Fruit fly (Drosophila melanogaster) whole organism, embryonic: Measurements from ENCODE around the gene Vps37B.
A peak's percentile ranks its signal among the peaks of the same experiment; 100 is the strongest.

Experiments used
- Ada2b ChIP-seq: fragments of 200-800 bp; sonication (Bioruptor generic); IDR thresholded peaks from 2 replicates; pipeline ENCODE4 v1.3.6; 2022; ENCODE audit warnings: missing biosample characterization, missing genetic modification characterization
- CG10274 ChIP-seq: fragments of 200-800 bp; sonication (Bioruptor generic); optimal IDR thresholded peaks from 3 replicates; lab custom pipeline; 2017; ENCODE audit warnings: missing biosample characterization, mild to moderate bottlenecking, missing genetic modification characterization
- CG10462 ChIP-seq: fragments of 200-800 bp; sonication (Bioruptor generic); optimal IDR thresholded peaks from 2 replicates; lab custom pipeline; 2016; ENCODE audit warnings: missing biosample characterization, missing genetic modification characterization
- CG11247 ChIP-seq: fragments of 200-800 bp; sonication (Bioruptor generic); IDR thresholded peaks from 2 replicates; pipeline ENCODE4 v1.3.6; 2022; ENCODE audit warnings: missing biosample characterization, missing genetic modification characterization
- CG12155 ChIP-seq: fragments of 200-800 bp; sonication (Bioruptor generic); optimal IDR thresholded peaks from 3 replicates; lab custom pipeline; 2016; ENCODE audit warnings: missing biosample characterization, missing genetic modification characterization
- CG13287 ChIP-seq: fragments of 200-800 bp; sonication (Bioruptor generic); IDR thresholded peaks from 2 replicates; pipeline ENCODE4 v1.3.6; 2022; ENCODE audit warnings: missing biosample characterization, missing genetic modification characterization; ENCODE audit not compliant: partially characterized antibody
- CG15601 ChIP-seq: fragments of 200-800 bp; sonication (Bioruptor generic); optimal IDR thresholded peaks from 3 replicates; lab custom pipeline; 2019; ENCODE audit warnings: missing biosample characterization, mild to moderate bottlenecking, missing genetic modification characterization, moderate library complexity
- CG1792 ChIP-seq: fragments of 200-800 bp; sonication (Bioruptor generic); optimal IDR thresholded peaks from 2 replicates; lab custom pipeline; 2016; ENCODE audit warnings: missing biosample characterization, missing genetic modification characterization
- CG18599 ChIP-seq: fragments of 200-800 bp; sonication (Bioruptor generic); optimal IDR thresholded peaks from 3 replicates; lab custom pipeline; 2017; ENCODE audit warnings: missing biosample characterization, missing genetic modification characterization, mild to moderate bottlenecking, moderate library complexity, missing genetic modification reagents
- CG2120 ChIP-seq: fragments of 200-800 bp; sonication (Bioruptor generic); optimal IDR thresholded peaks from 3 replicates; lab custom pipeline; 2016; ENCODE audit warnings: missing biosample characterization, missing genetic modification characterization
- CG2875 ChIP-seq: fragments of 200-800 bp; sonication (Bioruptor generic); optimal IDR thresholded peaks from 2 replicates; lab custom pipeline; 2017; ENCODE audit warnings: missing biosample characterization, mild to moderate bottlenecking, missing genetic modification characterization, missing genetic modification reagents
- CG30020 ChIP-seq: fragments of 200-800 bp; optimal IDR thresholded peaks from 2 replicates; lab custom pipeline; 2019; ENCODE audit warnings: missing biosample characterization, mild to moderate bottlenecking, missing genetic modification characterization, moderate library complexity
- CG4617 ChIP-seq: fragments of 200-800 bp; sonication (Bioruptor generic); optimal IDR thresholded peaks from 3 replicates; lab custom pipeline; 2016; ENCODE audit warnings: missing biosample characterization, missing genetic modification characterization, borderline replicate concordance
- CG5180 ChIP-seq: fragments of 200-800 bp; sonication (Bioruptor generic); optimal IDR thresholded peaks from 3 replicates; lab custom pipeline; 2017; ENCODE audit warnings: missing biosample characterization, missing genetic modification characterization, mild to moderate bottlenecking, moderate library complexity, missing genetic modification reagents
- CG9215 ChIP-seq: fragments of 200-800 bp; sonication (Bioruptor generic); IDR thresholded peaks from 2 replicates; pipeline ENCODE4 v1.3.6; 2022; ENCODE audit warnings: missing biosample characterization, missing genetic modification characterization
- CG9727 ChIP-seq: fragments of 200-800 bp; sonication (Bioruptor generic); optimal IDR thresholded peaks from 3 replicates; lab custom pipeline; 2017; ENCODE audit warnings: missing biosample characterization, mild to moderate bottlenecking, missing genetic modification characterization
- Chrac-16 ChIP-seq: fragments of 200-800 bp; sonication (Bioruptor generic); optimal IDR thresholded peaks from 3 replicates; lab custom pipeline; 2016; ENCODE audit warnings: missing biosample characterization, missing genetic modification characterization
- D ChIP-seq, 2 experiments: fragments of 200-800 bp in 1 of 2; fragments of >200 bp in 1 of 2; sonication (Bioruptor generic) in 1 of 2; optimal IDR thresholded peaks; 2 replicates in 1 of 2; 3 replicates in 1 of 2; lab custom pipeline; 2017; ENCODE audit warnings: mild to moderate bottlenecking in 1 of 2, missing biosample characterization in 1 of 2, missing genetic modification characterization in 1 of 2, missing genetic modification reagents in 1 of 2
- Doc2 ChIP-seq: fragments of 200-800 bp; sonication (Bioruptor generic); IDR thresholded peaks from 2 replicates; pipeline ENCODE4 v1.3.6; 2022; ENCODE audit warnings: missing biosample characterization, missing genetic modification characterization
- ERR ChIP-seq: fragments of 200-800 bp; sonication (Bioruptor generic); optimal IDR thresholded peaks from 2 replicates; lab custom pipeline; 2016; ENCODE audit warnings: missing biosample characterization, missing genetic modification characterization
- H2.0 ChIP-seq: fragments of 200-800 bp; sonication (Bioruptor generic); IDR thresholded peaks from 2 replicates; pipeline ENCODE4 v1.3.6; 2022; ENCODE audit warnings: missing biosample characterization, missing genetic modification characterization
- HmgD ChIP-seq: fragments of 200-800 bp; sonication (Bioruptor generic); optimal IDR thresholded peaks from 3 replicates; lab custom pipeline; 2016; ENCODE audit warnings: missing biosample characterization, missing genetic modification characterization
- Hr3 ChIP-seq: fragments of 200-800 bp; sonication (Bioruptor generic); optimal IDR thresholded peaks from 3 replicates; lab custom pipeline; 2016; ENCODE audit warnings: missing biosample characterization, missing genetic modification characterization
- Hr78 ChIP-seq, 2 experiments: fragments of 200-800 bp in 1 of 2; fragments of >200 bp in 1 of 2; sonication (Bioruptor generic) in 1 of 2; optimal IDR thresholded peaks; 2 replicates each; lab custom pipeline; 2017 to 2019; ENCODE audit warnings: missing biosample characterization in 2 of 2, missing genetic modification characterization in 2 of 2, mild to moderate bottlenecking in 1 of 2, moderate library complexity in 1 of 2
- Six4 ChIP-seq: fragments of 200-800 bp; sonication (Bioruptor generic); optimal IDR thresholded peaks from 2 replicates; lab custom pipeline; 2016; ENCODE audit warnings: missing biosample characterization, missing genetic modification characterization
- Sox100B ChIP-seq: fragments of 200-800 bp; sonication (Bioruptor generic); optimal IDR thresholded peaks from 3 replicates; lab custom pipeline; 2018; ENCODE audit warnings: missing biosample characterization, mild to moderate bottlenecking, missing genetic modification characterization
- Stat92E ChIP-seq, 3 experiments: fragments of >200 bp in 2 of 3; fragments of 200-800 bp in 1 of 3; sonication (Bioruptor generic) in 1 of 3; optimal IDR thresholded peaks; 2 replicates each; lab custom pipeline; 2017 to 2019; ENCODE audit warnings: missing biosample characterization in 3 of 3, missing genetic modification characterization in 3 of 3, mild to moderate bottlenecking in 1 of 3, moderate library complexity in 1 of 3
- Trl ChIP-seq, 3 experiments: fragments of >200 bp in 2 of 3; fragments of 200-800 bp in 1 of 3; sonication (Bioruptor generic) in 1 of 3; optimal IDR thresholded peaks; 2 replicates in 1 of 3; 3 replicates in 2 of 3; lab custom pipeline; 2016 to 2017; ENCODE audit warnings: missing biosample characterization in 1 of 3, missing genetic modification characterization in 1 of 3
- Vsx1 ChIP-seq: fragments of 200-800 bp; sonication (Bioruptor generic); optimal IDR thresholded peaks from 2 replicates; lab custom pipeline; 2017; ENCODE audit warnings: missing biosample characterization, mild to moderate bottlenecking, missing genetic modification characterization, missing genetic modification reagents
- ac ChIP-seq: fragments of 200-800 bp; sonication (Bioruptor generic); optimal IDR thresholded peaks from 3 replicates; lab custom pipeline; 2017; ENCODE audit warnings: missing biosample characterization, mild to moderate bottlenecking, missing genetic modification characterization
- al ChIP-seq: fragments of 200-800 bp; sonication (Bioruptor generic); IDR thresholded peaks from 2 replicates; pipeline ENCODE4 v1.3.6; 2022; ENCODE audit warnings: missing biosample characterization, missing genetic modification characterization
- ase ChIP-seq: fragments of 200-800 bp; sonication (Bioruptor generic); IDR thresholded peaks from 3 replicates; pipeline ENCODE4 v1.3.6; 2022; ENCODE audit warnings: missing biosample characterization, missing genetic modification characterization
- bbx ChIP-seq: fragments of 200-800 bp; sonication (Bioruptor generic); IDR thresholded peaks from 2 replicates; pipeline ENCODE4 v1.3.6; 2022; ENCODE audit warnings: missing biosample characterization, missing genetic modification characterization; ENCODE audit not compliant: partially characterized antibody
- chif ChIP-seq, 2 experiments: fragments of 200-800 bp; sonication (Bioruptor generic); optimal IDR thresholded peaks; 3 replicates each; lab custom pipeline; 2016; ENCODE audit warnings: missing biosample characterization in 2 of 2, missing genetic modification characterization in 2 of 2
- chinmo ChIP-seq: fragments of 200-800 bp; sonication (Bioruptor generic); IDR thresholded peaks from 4 replicates; pipeline ENCODE4 v1.3.6; 2022; ENCODE audit warnings: missing biosample characterization, missing genetic modification characterization; ENCODE audit not compliant: partially characterized antibody
- crol ChIP-seq: fragments of 200-800 bp; sonication (Bioruptor generic); IDR thresholded peaks from 2 replicates; pipeline ENCODE4 v1.3.6; 2022; ENCODE audit warnings: missing biosample characterization, missing genetic modification characterization
- crp ChIP-seq, 2 experiments: fragments of 200-800 bp; sonication (Bioruptor generic); optimal IDR thresholded peaks; 2 replicates in 1 of 2; 3 replicates in 1 of 2; lab custom pipeline; 2017; ENCODE audit warnings: missing biosample characterization in 2 of 2, missing genetic modification characterization in 2 of 2, mild to moderate bottlenecking in 1 of 2, moderate library complexity in 1 of 2
- eve ChIP-seq, 2 experiments: fragments of >200 bp; optimal IDR thresholded peaks; 2 replicates each; lab custom pipeline; 2017; ENCODE audit warnings: missing biosample characterization in 2 of 2, missing genetic modification characterization in 2 of 2
- fd64A ChIP-seq: fragments of 200-800 bp; sonication (Bioruptor generic); optimal IDR thresholded peaks from 3 replicates; lab custom pipeline; 2018; ENCODE audit warnings: missing biosample characterization, mild to moderate bottlenecking, missing genetic modification characterization
- gt ChIP-seq: fragments of 200-800 bp; sonication (Bioruptor generic); IDR thresholded peaks from 2 replicates; pipeline ENCODE4 v1.3.6; 2022; ENCODE audit warnings: missing biosample characterization, missing genetic modification characterization
- lilli ChIP-seq: fragments of 200-800 bp; sonication (Bioruptor generic); optimal IDR thresholded peaks from 3 replicates; lab custom pipeline; 2016; ENCODE audit warnings: missing biosample characterization, missing genetic modification characterization
- phol ChIP-seq: fragments of 200-800 bp; sonication (Bioruptor generic); optimal IDR thresholded peaks from 3 replicates; lab custom pipeline; 2018; ENCODE audit warnings: missing biosample characterization, mild to moderate bottlenecking, missing genetic modification characterization, moderate library complexity
- ro ChIP-seq: fragments of 200-800 bp; sonication (Bioruptor generic); IDR thresholded peaks from 2 replicates; pipeline ENCODE4 v1.3.6; 2022; ENCODE audit warnings: missing biosample characterization, missing genetic modification characterization
- shn ChIP-seq: fragments of 200-800 bp; sonication (Bioruptor generic); optimal IDR thresholded peaks from 3 replicates; lab custom pipeline; 2016; ENCODE audit warnings: missing biosample characterization, missing genetic modification characterization
- slou ChIP-seq: fragments of 200-800 bp; sonication (Bioruptor generic); optimal IDR thresholded peaks from 3 replicates; lab custom pipeline; 2016; ENCODE audit warnings: missing biosample characterization, missing genetic modification characterization
- sna ChIP-seq: fragments of 200-800 bp; sonication (Bioruptor generic); IDR thresholded peaks from 2 replicates; pipeline ENCODE4 v1.3.6; 2022; ENCODE audit warnings: missing biosample characterization, missing genetic modification characterization; ENCODE audit not compliant: partially characterized antibody
- usp ChIP-seq: fragments of >200 bp; optimal IDR thresholded peaks from 2 replicates; lab custom pipeline; 2017; ENCODE audit warnings: missing biosample characterization, missing genetic modification characterization
- vvl ChIP-seq: fragments of 200-800 bp; sonication (Bioruptor generic); IDR thresholded peaks from 2 replicates; pipeline ENCODE4 v1.3.6; 2022; ENCODE audit warnings: missing biosample characterization, missing genetic modification characterization

The Vps37B gene

DNA sequence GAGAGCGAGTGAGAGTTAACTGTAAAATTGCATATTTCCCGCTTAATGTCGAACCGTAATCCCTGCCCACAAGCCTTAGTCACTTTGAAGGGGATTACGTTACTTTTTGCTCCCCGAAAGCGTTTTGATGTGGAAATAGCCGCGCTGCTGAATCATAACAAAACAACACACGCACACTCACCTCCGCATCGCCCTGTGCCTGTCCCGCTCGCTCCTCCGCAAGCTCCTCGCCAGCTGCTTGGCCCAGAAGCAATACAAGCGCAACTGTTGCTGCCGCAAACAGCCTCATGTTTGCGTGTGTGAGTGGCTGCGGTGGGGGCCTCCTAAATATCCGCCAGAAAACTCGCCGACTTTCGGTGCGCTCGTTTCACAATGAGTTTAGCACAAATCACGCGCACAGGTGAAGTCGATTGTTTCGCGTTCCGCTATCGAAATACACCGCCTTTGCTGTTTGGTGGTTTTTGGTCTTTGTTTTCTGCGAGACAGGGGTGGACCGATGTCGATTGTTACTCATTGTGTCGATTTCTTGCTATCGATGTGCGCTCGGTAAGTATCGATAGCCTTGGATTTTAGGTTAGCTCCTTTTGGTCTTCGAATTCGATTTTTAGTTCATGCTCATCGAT lies 25.4 kb downstream of the Vps37B start, which contains the start of gene CtsF (continued):
- peak; percentile 55 for TF ChIP-seq CG18599 (GFP tag; lab: Kevin White, UChicago)
- peak; percentile 57 for TF ChIP-seq CG4617 (GFP tag; lab: Kevin White, UChicago)
- no peak for TF ChIP-seq usp (GFP tag; lab: Kevin White, UChicago)
- TF ChIP-seq al (GFP tag; lab: Robert Waterston, UW): no peak
- TF ChIP-seq CG11247: peak; percentile 32; the same call in 1 of the 2 replicates
- no peak for TF ChIP-seq CG10462 (GFP tag; lab: Kevin White, UChicago)
- TF ChIP-seq CG5180 (GFP tag; lab: Kevin White, UChicago): no peak
- no peak for TF ChIP-seq slou (GFP tag; lab: Kevin White, UChicago)
- no peak for TF ChIP-seq Vsx1 (GFP tag; lab: Kevin White, UChicago)
- no peak for TF ChIP-seq chif (GFP tag; optimal IDR thresholded peaks at IDR 0.05; lab: Kevin White, UChicago)
- no peak for TF ChIP-seq ro (GFP tag; lab: Robert Waterston, UW)
- TF ChIP-seq ase (GFP tag; lab: Robert Waterston, UW): no peak
- peak in 1 of 3 experiments; percentile 27 for TF ChIP-seq Stat92E (GFP tag; optimal IDR thresholded peaks at IDR 0.05; lab: Kevin White, UChicago)
- TF ChIP-seq sna (GFP tag; lab: Robert Waterston, UW): peak; percentile 99
- TF ChIP-seq Chrac-16 (GFP tag; lab: Kevin White, UChicago): no peak
- no peak for TF ChIP-seq Ada2b
- no peak for TF ChIP-seq Hr3 (GFP tag; lab: Kevin White, UChicago)
- TF ChIP-seq bbx: peak; percentile 99
- peak; percentile 30 for TF ChIP-seq HmgD (GFP tag; lab: Kevin White, UChicago)
- peak; percentile 99 for TF ChIP-seq CG13287
- TF ChIP-seq crol (GFP tag; lab: Robert Waterston, UW): peak; percentile 87
- no peak for TF ChIP-seq fd64A (GFP tag; lab: Kevin White, UChicago)
- TF ChIP-seq eve (GFP tag; optimal IDR thresholded peaks at IDR 0.05; lab: Kevin White, UChicago): no peak
- no peak for TF ChIP-seq ac (GFP tag; lab: Kevin White, UChicago)
- TF ChIP-seq CG10274: no peak
- TF ChIP-seq D (optimal IDR thresholded peaks at IDR 0.05; lab: Kevin White, UChicago): peak; percentile 71
- TF ChIP-seq D (GFP tag; optimal IDR thresholded peaks at IDR 0.05; lab: Kevin White, UChicago): no peak
- no peak for TF ChIP-seq shn (GFP tag; lab: Kevin White, UChicago)
- no peak for TF ChIP-seq CG9215 (GFP tag; lab: Robert Waterston, UW)
- TF ChIP-seq chinmo (GFP tag; lab: Robert Waterston, UW): peak; percentile 97
- TF ChIP-seq CG15601 (tag; lab: Kevin White, UChicago): peak; percentile 13
- TF ChIP-seq H2.0 (GFP tag; lab: Robert Waterston, UW): no peak
- TF ChIP-seq Hr78 (GFP tag; optimal IDR thresholded peaks at IDR 0.05; lab: Kevin White, UChicago): no peak
- 0 out of 2 replicates have a peak, but pooled peaks have one; percentile 45 for TF ChIP-seq vvl (GFP tag; lab: Robert Waterston, UW)
- TF ChIP-seq Sox100B: no peak
- peak in 1 of 2 experiments; percentile 37 for TF ChIP-seq Trl (optimal IDR thresholded peaks at IDR 0.05; lab: Kevin White, UChicago)
- no peak for TF ChIP-seq Trl (GFP tag; optimal IDR thresholded peaks at IDR 0.05; lab: Kevin White, UChicago)
- TF ChIP-seq CG9727 (GFP tag; lab: Kevin White, UChicago): no peak
- no peak for TF ChIP-seq CG12155 (GFP tag; lab: Kevin White, UChicago)
- TF ChIP-seq CG2120: peak; percentile 15
- peak; percentile 12 for TF ChIP-seq CG1792 (GFP tag; lab: Kevin White, UChicago)
- peak in 1 of 2 experiments; percentile 67 for TF ChIP-seq crp (GFP tag; optimal IDR thresholded peaks at IDR 0.05; lab: Kevin White, UChicago)
- TF ChIP-seq CG30020: peak; percentile 43
- no peak for TF ChIP-seq ERR (GFP tag; lab: Kevin White, UChicago)
- TF ChIP-seq phol (tag; lab: Kevin White, UChicago): peak; percentile 1
- TF ChIP-seq lilli: peak; percentile 24
- no peak for TF ChIP-seq gt (GFP tag; lab: Robert Waterston, UW)
- no peak for TF ChIP-seq Doc2 (GFP tag; lab: Robert Waterston, UW)
- no peak for TF ChIP-seq Six4
- no peak for TF ChIP-seq CG2875 (GFP tag; lab: Kevin White, UChicago)
